Worm (Caenorhabditis elegans) whole organism, late embryonic: ENCODE data around the gene lgc-48.

Experiments
- C38D4.7 ChIP-seq: fragments of 200-800 bp; sonication (Bioruptor generic); optimal IDR thresholded peaks from 2 replicates; lab custom pipeline; 2018; ENCODE audit warnings: mild to moderate bottlenecking, missing genetic modification characterization, moderate library complexity, missing compliant biosample characterization
- dmd-4 ChIP-seq: sonication (generic microtip); optimal IDR thresholded peaks from 2 replicates; lab custom pipeline; 2016; ENCODE audit warnings: borderline replicate concordance, missing genetic modification characterization, missing compliant biosample characterization
- hlh-13 ChIP-seq: fragments of 200-800 bp; sonication (Bioruptor generic); optimal IDR thresholded peaks from 2 replicates; lab custom pipeline; 2018; ENCODE audit warnings: mild to moderate bottlenecking, missing genetic modification characterization, missing compliant biosample characterization
- nhr-11 ChIP-seq: fragments of 150-350 bp; optimal IDR thresholded peaks from 2 replicates; lab custom pipeline; 2014; ENCODE audit warnings: missing biosample characterization, missing genetic modification characterization
- pha-4 ChIP-seq: fragments of 150-350 bp; optimal IDR thresholded peaks from 2 replicates; lab custom pipeline; 2018; ENCODE audit warnings: missing biosample characterization, missing genetic modification reagents, missing genetic modification characterization
- pqm-1 ChIP-seq: sonication (generic microtip); optimal IDR thresholded peaks from 2 replicates; lab custom pipeline; 2016; ENCODE audit warnings: missing genetic modification characterization, missing compliant biosample characterization
- sox-2 ChIP-seq: fragments of 200-800 bp; sonication (Bioruptor generic); IDR thresholded peaks from 2 replicates; pipeline ENCODE4 v1.3.6; 2022; ENCODE audit warnings: missing genetic modification reagents, missing genetic modification characterization, missing compliant biosample characterization
- unc-55 ChIP-seq: sonication (generic microtip); optimal IDR thresholded peaks from 2 replicates; lab custom pipeline; 2017; ENCODE audit warnings: missing biosample characterization, missing genetic modification reagents, missing genetic modification characterization

DNA sequence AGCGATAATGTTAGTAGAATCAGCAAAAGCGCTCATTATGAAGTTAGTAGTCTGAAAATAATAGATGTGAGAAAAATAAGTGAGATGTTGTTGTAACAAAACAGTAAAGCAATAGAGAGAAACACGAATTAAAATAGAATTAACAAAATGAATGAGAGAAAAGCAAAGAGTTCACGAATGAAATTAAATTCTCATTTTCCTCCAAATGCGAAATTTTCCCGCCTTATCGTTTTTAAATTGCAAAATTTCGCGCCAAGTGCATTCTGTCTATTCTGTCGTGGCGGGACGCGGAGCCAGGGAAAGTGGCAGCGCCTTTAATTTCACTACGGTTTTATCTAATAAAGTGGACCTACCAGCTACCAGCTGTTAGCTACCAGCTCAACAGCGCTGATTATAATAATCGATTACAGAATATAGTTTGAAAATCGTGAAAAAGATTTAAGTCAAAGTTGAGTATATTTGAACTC, 27.8 kb upstream of the lgc-48 start, which contains the start of gene nasp-2:
- TF ChIP-seq dmd-4 (tag; lab: Kevin White, UChicago) (no peak), pqm-1 (no peak), nhr-11 (tag; lab: Kevin White, UChicago) (no peak), pha-4 (tag; lab: Kevin White, UChicago) (no peak), C38D4.7 (GFP tag; lab: Kevin White, UChicago) (no peak), hlh-13 (GFP tag; lab: Kevin White, UChicago) (no peak), sox-2 (GFP tag; lab: Robert Waterston, UW) (no peak), unc-55 (GFP tag; lab: Kevin White, UChicago) (no peak)
